Worm (Caenorhabditis elegans): ENCODE measurements around the gene swsn-6.

- no peak for TF ChIP-seq fos-1 (tag; optimal IDR thresholded peaks at IDR 0.05)
- TF ChIP-seq pha-4 (tag; optimal IDR thresholded peaks at IDR 0.05), result no peak
- TF ChIP-seq elt-2 (tag; optimal IDR thresholded peaks at IDR 0.05), result no peak
- TF ChIP-seq ztf-4 (tag; optimal IDR thresholded peaks at IDR 0.05), result no peak
- TF ChIP-seq nhr-11 (tag; optimal IDR thresholded peaks at IDR 0.05), result no peak
Observed at ce11 chrIV:5366567-5366966, 28.3 kb upstream of the swsn-6 start, which contains the start of gene sand-1.

Data from whole organism, L3 larva.